Worm (Caenorhabditis elegans) whole organism, dauer: ENCODE results near the gene pde-12.

Experiments used
- unc-62 ChIP-seq: sonication (generic microtip); optimal IDR thresholded peaks from 2 replicates; lab custom pipeline; 2017; ENCODE audit warnings: missing biosample characterization, missing genetic modification reagents, missing genetic modification characterization

pde-12 gene

ce11 chrIII:10844873-10845272 lies at the start of gene pde-12:
Gene pde-12, minus strand, starts transcription at chrIII:10845020.
- TF ChIP-seq unc-62 (GFP tag; lab: Kevin White, UChicago): no peak

- TF ChIP-seq unc-62 (GFP tag; lab: Kevin White, UChicago): no peak
Observed at ce11 chrIII:10894220-10894619, 49.4 kb upstream of the pde-12 start, which contains the start of gene fbxb-87. Gene fbxb-87, plus strand, starts transcription at chrIII:10894520.

- no peak for TF ChIP-seq unc-62 (GFP tag; lab: Kevin White, UChicago)
Observed at ce11 chrIII:10888824-10889223, 44.0 kb upstream of the pde-12 start.

ce11 chrIII:10881996-10882395 lies 37.2 kb upstream of the pde-12 start:
- no peak for TF ChIP-seq unc-62 (GFP tag; lab: Kevin White, UChicago)

- TF ChIP-seq unc-62 (GFP tag; lab: Kevin White, UChicago): no peak
Observed at ce11 chrIII:10881462-10881861, 36.6 kb upstream of the pde-12 start, which contains the start of gene athp-1. Gene athp-1, plus strand, starts transcription at chrIII:10881766.

- TF ChIP-seq unc-62 (GFP tag; lab: Kevin White, UChicago): no peak
Observed at ce11 chrIII:10880083-10880482, 35.3 kb upstream of the pde-12 start, which contains the start of gene C44B9.3. Gene C44B9.3, minus strand, starts transcription at chrIII:10880183.

ce11 chrIII:10877542-10877941 lies 32.7 kb upstream of the pde-12 start:
- TF ChIP-seq unc-62 (GFP tag; lab: Kevin White, UChicago): no peak

- no peak for TF ChIP-seq unc-62 (GFP tag; lab: Kevin White, UChicago)
Observed at ce11 chrIII:10875132-10875531, 30.3 kb upstream of the pde-12 start, which contains the start of gene C44B9.2. Gene C44B9.2, plus strand, starts transcription at chrIII:10875432.

- TF ChIP-seq unc-62 (GFP tag; lab: Kevin White, UChicago): no peak
Observed at ce11 chrIII:10870814-10871213, 26.0 kb upstream of the pde-12 start.

- no peak for TF ChIP-seq unc-62 (GFP tag; lab: Kevin White, UChicago)
Observed at ce11 chrIII:10870161-10870560, 25.3 kb upstream of the pde-12 start.

ce11 chrIII:10869595-10869994 lies 24.8 kb upstream of the pde-12 start:
- TF ChIP-seq unc-62 (GFP tag; lab: Kevin White, UChicago): no peak

ce11 chrIII:10868653-10869392 lies 24.0 kb upstream of the pde-12 start, which contains the start of the genes cey-4 and vps-50:
Gene cey-4, minus strand, starts transcription at chrIII:10868703.
Gene vps-50, plus strand, starts transcription at chrIII:10869193.
- TF ChIP-seq unc-62 (GFP tag; lab: Kevin White, UChicago): no peak

- no peak for TF ChIP-seq unc-62 (GFP tag; lab: Kevin White, UChicago)
Observed at ce11 chrIII:10867086-10867485, 22.3 kb upstream of the pde-12 start.

- TF ChIP-seq unc-62 (GFP tag; lab: Kevin White, UChicago): no peak
Observed at ce11 chrIII:10861375-10861774, 16.6 kb upstream of the pde-12 start.

ce11 chrIII:10857984-10858383 lies 13.2 kb upstream of the pde-12 start, which contains the start of gene oxi-1:
Gene oxi-1, plus strand, starts transcription at chrIII:10858284.
- TF ChIP-seq unc-62 (GFP tag; lab: Kevin White, UChicago): no peak

- no peak for TF ChIP-seq unc-62 (GFP tag; lab: Kevin White, UChicago)
Observed at ce11 chrIII:10856830-10857229, 12.0 kb upstream of the pde-12 start.

- TF ChIP-seq unc-62 (GFP tag; lab: Kevin White, UChicago): no peak
Observed at ce11 chrIII:10855398-10855880, 10.6 kb upstream of the pde-12 start, which contains the start of gene Y39A1C.1. Gene Y39A1C.1, plus strand, starts transcription at chrIII:10855448.
